Fruit fly (Drosophila melanogaster) S2 (cell line): ENCODE measurements around the gene Gr39a.

ENCODE experiments used
- CG8478 ChIP-seq: fragments of >200 bp; optimal IDR thresholded peaks from 2 replicates; lab custom pipeline; 2018
- CTCF ChIP-seq, 2 experiments: fragments of >200 bp; optimal IDR thresholded peaks; 2 replicates each; lab custom pipeline; 2018

- TF ChIP-seq CG8478, result no peak
- TF ChIP-seq CTCF (optimal IDR thresholded peaks at IDR 0.05; lab: Kevin White, UChicago), result no peak
Observed at dm6 chr2L:21242369-21242768, 48.2 kb upstream of the Gr39a start.
